Worm (Caenorhabditis elegans) whole organism, late embryonic: ENCODE results near the gene wbp-2.

ENCODE experiments used
- ama-1 ChIP-seq: fragments of 150-350 bp; optimal IDR thresholded peaks from 2 replicates; lab custom pipeline; 2014
- ceh-9 ChIP-seq: sonication (generic microtip); optimal IDR thresholded peaks from 2 replicates; lab custom pipeline; 2016; ENCODE audit warnings: mild to moderate bottlenecking, missing genetic modification characterization, inconsistent platforms, missing compliant biosample characterization
- elt-2 ChIP-seq: sonication (generic microtip); optimal IDR thresholded peaks from 2 replicates; lab custom pipeline; 2016; ENCODE audit warnings: missing genetic modification reagents, missing genetic modification characterization, missing compliant biosample characterization
- fkh-10 ChIP-seq: fragments of 150-350 bp; optimal IDR thresholded peaks from 2 replicates; lab custom pipeline; 2014; ENCODE audit warnings: missing biosample characterization, missing genetic modification reagents, missing genetic modification characterization
- madf-2 ChIP-seq: sonication (generic microtip); optimal IDR thresholded peaks from 2 replicates; lab custom pipeline; 2017; ENCODE audit warnings: missing genetic modification characterization, missing compliant biosample characterization
- nfya-1 ChIP-seq: sonication (generic microtip); optimal IDR thresholded peaks from 2 replicates; lab custom pipeline; 2017; ENCODE audit warnings: missing genetic modification characterization, mild to moderate bottlenecking, missing compliant biosample characterization, antibody characterized with exemption, moderate library complexity
- pha-4 ChIP-seq: fragments of 150-350 bp; optimal IDR thresholded peaks from 2 replicates; lab custom pipeline; 2018; ENCODE audit warnings: missing biosample characterization, missing genetic modification reagents, missing genetic modification characterization
- pqm-1 ChIP-seq: sonication (generic microtip); optimal IDR thresholded peaks from 2 replicates; lab custom pipeline; 2016; ENCODE audit warnings: missing genetic modification characterization, missing compliant biosample characterization
- rnt-1 ChIP-seq: sonication (generic microtip); optimal IDR thresholded peaks from 2 replicates; lab custom pipeline; 2016; ENCODE audit warnings: missing genetic modification characterization, missing compliant biosample characterization
- sox-4 ChIP-seq: sonication (generic microtip); optimal IDR thresholded peaks from 2 replicates; lab custom pipeline; 2017; ENCODE audit warnings: mild to moderate bottlenecking, missing genetic modification characterization, inconsistent platforms, missing compliant biosample characterization
- tbx-2 ChIP-seq: sonication (generic microtip); optimal IDR thresholded peaks from 2 replicates; lab custom pipeline; 2016; ENCODE audit warnings: missing genetic modification characterization, missing compliant biosample characterization
- ztf-16 ChIP-seq: sonication (generic microtip); optimal IDR thresholded peaks from 2 replicates; lab custom pipeline; 2017; ENCODE audit warnings: missing genetic modification characterization, missing compliant biosample characterization

DNA sequence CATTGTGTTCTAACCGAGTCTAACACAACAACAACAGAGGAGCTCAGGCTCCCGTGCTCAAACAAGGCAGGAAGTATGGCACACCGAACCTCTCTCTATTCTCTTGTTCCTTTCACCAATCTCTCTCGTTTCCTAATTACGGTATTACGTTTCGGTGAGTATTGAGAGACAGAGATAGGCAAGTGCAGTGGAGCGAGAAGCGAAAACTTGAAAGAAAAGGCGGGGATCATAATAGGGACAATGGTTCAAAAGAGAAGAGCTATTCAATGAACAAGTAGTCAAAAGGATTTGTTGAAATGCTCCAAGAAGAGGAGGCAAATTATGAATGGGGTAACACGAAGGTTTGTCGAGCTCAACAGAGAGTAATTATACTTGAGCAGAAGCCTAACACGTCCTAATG is 16.2 kb upstream of the wbp-2 start:
- TF ChIP-seq pha-4 (tag; lab: Kevin White, UChicago): no peak
- no peak for TF ChIP-seq pqm-1
- TF ChIP-seq sox-4: no peak
- TF ChIP-seq nfya-1 (tag; lab: Kevin White, UChicago): no peak
- no peak for TF ChIP-seq elt-2
- no peak for TF ChIP-seq ama-1 (lab: Kevin White, UChicago)
- no peak for TF ChIP-seq ceh-9 (tag; lab: Kevin White, UChicago)
- TF ChIP-seq tbx-2 (tag; lab: Kevin White, UChicago): no peak
- no peak for TF ChIP-seq madf-2 (tag; lab: Kevin White, UChicago)
- no peak for TF ChIP-seq fkh-10 (GFP tag; lab: Kevin White, UChicago)
- TF ChIP-seq rnt-1 (tag; lab: Kevin White, UChicago): no peak
- no peak for TF ChIP-seq ztf-16 (tag; lab: Kevin White, UChicago)
